Fruit fly (Drosophila melanogaster) whole organism, prepupa: ENCODE data around the gene Edc3.

Experiments
- Blimp-1 ChIP-seq: fragments of 200-800 bp; sonication (Bioruptor generic); optimal IDR thresholded peaks from 3 replicates; lab custom pipeline; 2017; ENCODE audit warnings: missing biosample characterization, missing genetic modification characterization, mild to moderate bottlenecking, moderate library complexity, missing genetic modification reagents
- CG11294 ChIP-seq: fragments of 200-800 bp; sonication (Bioruptor generic); IDR thresholded peaks from 2 replicates; pipeline ENCODE4 v1.3.6; 2022; ENCODE audit warnings: missing biosample characterization, missing genetic modification characterization
- CG11762 ChIP-seq: fragments of 200-800 bp; sonication (Bioruptor generic); optimal IDR thresholded peaks from 3 replicates; lab custom pipeline; 2016; ENCODE audit warnings: missing biosample characterization, missing genetic modification characterization; ENCODE audit not compliant: insufficient read depth
- CG11902 ChIP-seq: fragments of 200-800 bp; sonication (Bioruptor generic); optimal IDR thresholded peaks from 3 replicates; lab custom pipeline; 2016; ENCODE audit warnings: missing biosample characterization, missing genetic modification characterization
- CG15336 ChIP-seq: fragments of 200-800 bp; sonication (Bioruptor generic); IDR thresholded peaks from 2 replicates; pipeline ENCODE4 v1.3.6; 2022; ENCODE audit warnings: missing biosample characterization, missing genetic modification characterization
- CG1621 ChIP-seq: fragments of 200-800 bp; sonication (Bioruptor generic); optimal IDR thresholded peaks from 3 replicates; lab custom pipeline; 2018; ENCODE audit warnings: missing biosample characterization, mild to moderate bottlenecking, missing genetic modification characterization
- CG16779 ChIP-seq: fragments of 200-800 bp; sonication (Bioruptor generic); optimal IDR thresholded peaks from 3 replicates; lab custom pipeline; 2017; ENCODE audit warnings: missing biosample characterization, mild to moderate bottlenecking, missing genetic modification characterization
- CG3032 ChIP-seq: fragments of 200-800 bp; optimal IDR thresholded peaks from 2 replicates; lab custom pipeline; 2019; ENCODE audit warnings: missing biosample characterization, mild to moderate bottlenecking, missing genetic modification characterization, moderate library complexity
- CG31627 ChIP-seq: fragments of 200-800 bp; sonication (Bioruptor generic); optimal IDR thresholded peaks from 3 replicates; lab custom pipeline; 2016; ENCODE audit warnings: missing biosample characterization, missing genetic modification characterization
- CG32006 ChIP-seq: fragments of 200-800 bp; sonication (Bioruptor generic); optimal IDR thresholded peaks from 3 replicates; lab custom pipeline; 2017; ENCODE audit warnings: missing biosample characterization, mild to moderate bottlenecking, missing genetic modification characterization
- CG3919 ChIP-seq: fragments of 200-800 bp; sonication (Bioruptor generic); optimal IDR thresholded peaks from 3 replicates; lab custom pipeline; 2016; ENCODE audit warnings: missing biosample characterization, missing genetic modification characterization
- CG4318 ChIP-seq: fragments of 200-800 bp; sonication (Bioruptor generic); optimal IDR thresholded peaks from 3 replicates; lab custom pipeline; 2017; ENCODE audit warnings: missing biosample characterization, mild to moderate bottlenecking, missing genetic modification characterization
- CG6163 ChIP-seq: fragments of 200-800 bp; sonication (Bioruptor generic); IDR thresholded peaks from 3 replicates; pipeline ENCODE4 v1.3.6; 2022; ENCODE audit warnings: missing biosample characterization, missing genetic modification characterization
- CG6792 ChIP-seq: fragments of 200-800 bp; sonication (Bioruptor generic); optimal IDR thresholded peaks from 3 replicates; lab custom pipeline; 2016; ENCODE audit warnings: missing biosample characterization, missing genetic modification characterization
- CG6808 ChIP-seq: fragments of 200-800 bp; sonication (Bioruptor generic); optimal IDR thresholded peaks from 3 replicates; lab custom pipeline; 2017; ENCODE audit warnings: missing biosample characterization, missing genetic modification characterization, mild to moderate bottlenecking, moderate library complexity, missing genetic modification reagents
- CG6854 ChIP-seq: fragments of 200-800 bp; sonication (Bioruptor generic); optimal IDR thresholded peaks from 2 replicates; lab custom pipeline; 2017; ENCODE audit warnings: missing biosample characterization, mild to moderate bottlenecking, missing genetic modification characterization
- CG7368 ChIP-seq: fragments of 200-800 bp; sonication (Bioruptor generic); optimal IDR thresholded peaks from 3 replicates; lab custom pipeline; 2016; ENCODE audit warnings: missing biosample characterization, missing genetic modification characterization
- CG8119 ChIP-seq: fragments of 200-800 bp; sonication (Bioruptor generic); IDR thresholded peaks from 3 replicates; pipeline ENCODE4 v1.3.6; 2022; ENCODE audit warnings: missing biosample characterization, missing genetic modification characterization
- CG8319 ChIP-seq: fragments of 200-800 bp; sonication (Bioruptor generic); optimal IDR thresholded peaks from 3 replicates; lab custom pipeline; 2016; ENCODE audit warnings: missing biosample characterization, missing genetic modification characterization
- CG8632 ChIP-seq: fragments of 200-800 bp; sonication (Bioruptor generic); optimal IDR thresholded peaks from 3 replicates; lab custom pipeline; 2016; ENCODE audit warnings: missing biosample characterization, missing genetic modification characterization
- CG9139 ChIP-seq: fragments of 200-800 bp; sonication (Bioruptor generic); optimal IDR thresholded peaks from 3 replicates; lab custom pipeline; 2017; ENCODE audit warnings: missing biosample characterization, mild to moderate bottlenecking, missing genetic modification characterization
- Eip75B ChIP-seq: fragments of 200-800 bp; sonication (Bioruptor generic); optimal IDR thresholded peaks from 3 replicates; lab custom pipeline; 2016; ENCODE audit warnings: missing biosample characterization, missing genetic modification characterization
- Eip78C ChIP-seq: fragments of 200-800 bp; sonication (Bioruptor generic); peaks from one replicate; lab custom pipeline; 2016; ENCODE audit warnings: missing biosample characterization, missing genetic modification characterization
- Ets21C ChIP-seq: fragments of 200-800 bp; sonication (Bioruptor generic); optimal IDR thresholded peaks from 3 replicates; lab custom pipeline; 2016; ENCODE audit warnings: missing biosample characterization, missing genetic modification characterization
- Ets96B ChIP-seq: fragments of 200-800 bp; optimal IDR thresholded peaks from 2 replicates; lab custom pipeline; 2019; ENCODE audit warnings: missing biosample characterization, mild to moderate bottlenecking, missing genetic modification characterization, moderate library complexity
- Gug ChIP-seq: fragments of 200-800 bp; sonication (Bioruptor generic); IDR thresholded peaks from 2 replicates; pipeline ENCODE4 v1.3.6; 2022; ENCODE audit warnings: missing biosample characterization, missing genetic modification characterization
- Hr39 ChIP-seq: fragments of 200-800 bp; sonication (Bioruptor generic); optimal IDR thresholded peaks from 2 replicates; lab custom pipeline; 2016; ENCODE audit warnings: missing biosample characterization, missing genetic modification characterization
- Met ChIP-seq: fragments of 200-800 bp; sonication (Bioruptor generic); optimal IDR thresholded peaks from 3 replicates; lab custom pipeline; 2016; ENCODE audit warnings: missing biosample characterization, missing genetic modification characterization
- OdsH ChIP-seq: fragments of 200-800 bp; sonication (Bioruptor generic); optimal IDR thresholded peaks from 3 replicates; lab custom pipeline; 2016; ENCODE audit warnings: missing biosample characterization, missing genetic modification characterization
- Sox102F ChIP-seq: fragments of 200-800 bp; sonication (Bioruptor generic); optimal IDR thresholded peaks from 2 replicates; lab custom pipeline; 2016; ENCODE audit warnings: missing biosample characterization, mild to moderate bottlenecking, missing genetic modification characterization
- Sox15 ChIP-seq: fragments of 200-800 bp; sonication (Bioruptor generic); optimal IDR thresholded peaks from 3 replicates; lab custom pipeline; 2016; ENCODE audit warnings: missing biosample characterization, missing genetic modification characterization
- achi ChIP-seq: fragments of 200-800 bp; sonication (Bioruptor generic); optimal IDR thresholded peaks from 3 replicates; lab custom pipeline; 2016; ENCODE audit warnings: missing biosample characterization, missing genetic modification characterization
- acj6 ChIP-seq: fragments of 200-800 bp; sonication (Bioruptor generic); optimal IDR thresholded peaks from 3 replicates; lab custom pipeline; 2016; ENCODE audit warnings: missing biosample characterization, missing genetic modification characterization
- cyc ChIP-seq: fragments of 200-800 bp; sonication (Bioruptor generic); optimal IDR thresholded peaks from 3 replicates; lab custom pipeline; 2016; ENCODE audit warnings: missing biosample characterization, missing genetic modification characterization
- eg ChIP-seq: fragments of 200-800 bp; sonication (Bioruptor generic); IDR thresholded peaks from 3 replicates; pipeline ENCODE4 v1.3.6; 2022; ENCODE audit warnings: missing biosample characterization, missing genetic modification characterization
- esn ChIP-seq: fragments of 200-800 bp; sonication (Bioruptor generic); optimal IDR thresholded peaks from 2 replicates; lab custom pipeline; 2016; ENCODE audit warnings: missing biosample characterization, mild to moderate bottlenecking, missing genetic modification characterization, moderate library complexity
- fd59A ChIP-seq: fragments of 200-800 bp; sonication (Bioruptor generic); optimal IDR thresholded peaks from 2 replicates; lab custom pipeline; 2017; ENCODE audit warnings: missing biosample characterization, mild to moderate bottlenecking, missing genetic modification characterization, missing genetic modification reagents
- fd85E ChIP-seq: fragments of 200-800 bp; sonication (Bioruptor generic); optimal IDR thresholded peaks from 3 replicates; lab custom pipeline; 2016; ENCODE audit warnings: missing biosample characterization, missing genetic modification characterization
- fkh ChIP-seq: fragments of 200-800 bp; sonication (Bioruptor generic); optimal IDR thresholded peaks from 3 replicates; lab custom pipeline; 2017; ENCODE audit warnings: missing biosample characterization, mild to moderate bottlenecking, missing genetic modification characterization, moderate library complexity
- lz ChIP-seq: fragments of 200-800 bp; sonication (Bioruptor generic); optimal IDR thresholded peaks from 3 replicates; lab custom pipeline; 2016; ENCODE audit warnings: missing biosample characterization, missing genetic modification characterization
- salr ChIP-seq, 2 experiments: fragments of 200-800 bp; sonication (Bioruptor generic); optimal IDR thresholded peaks; 3 replicates each; lab custom pipeline; 2016 to 2018; ENCODE audit warnings: missing biosample characterization in 2 of 2, missing genetic modification characterization in 2 of 2, mild to moderate bottlenecking in 1 of 2
- spab ChIP-seq: fragments of 200-800 bp; sonication (Bioruptor generic); optimal IDR thresholded peaks from 2 replicates; lab custom pipeline; 2017; ENCODE audit warnings: missing biosample characterization, mild to moderate bottlenecking, missing genetic modification characterization, missing genetic modification reagents
- ss ChIP-seq, 2 experiments: fragments of 200-800 bp; sonication (Bioruptor generic); optimal IDR thresholded peaks; 2 replicates in 1 of 2; 3 replicates in 1 of 2; lab custom pipeline; 2017 to 2018; ENCODE audit warnings: mild to moderate bottlenecking in 2 of 2, missing biosample characterization in 2 of 2, missing genetic modification characterization in 2 of 2, moderate library complexity in 1 of 2
- svp ChIP-seq: fragments of 200-800 bp; sonication (Bioruptor generic); peaks from one replicate; lab custom pipeline; 2016; ENCODE audit warnings: missing biosample characterization, missing genetic modification characterization
- topi ChIP-seq: fragments of 200-800 bp; sonication (Bioruptor generic); optimal IDR thresholded peaks from 3 replicates; lab custom pipeline; 2016; ENCODE audit warnings: missing biosample characterization, missing genetic modification characterization

Gene Edc3

DNA sequence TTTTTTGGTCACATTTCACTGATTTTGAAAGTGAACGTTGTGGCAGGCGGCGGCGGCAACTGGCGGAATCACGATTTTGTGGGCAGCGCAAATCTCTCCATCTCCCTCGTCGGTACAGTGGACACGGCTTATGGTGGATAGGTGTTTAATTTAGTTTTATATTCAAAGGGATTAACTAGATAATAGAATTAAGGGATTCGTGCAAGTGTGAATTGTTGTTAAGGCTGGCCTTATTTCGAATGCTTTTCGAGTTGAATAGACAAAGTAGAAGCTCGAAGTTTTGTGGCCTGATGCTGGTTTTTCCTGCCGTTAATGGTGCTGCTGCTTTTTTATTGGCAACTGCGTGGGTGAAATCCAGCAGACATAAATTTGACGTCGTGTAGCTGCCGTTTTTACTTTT lies 31.7 kb downstream of the Edc3 start (continued):
- no peak for TF ChIP-seq Eip75B (GFP tag; lab: Kevin White, UChicago)
- TF ChIP-seq CG6808 (GFP tag; lab: Kevin White, UChicago): no peak
- no peak for TF ChIP-seq CG3032 (tag; lab: Kevin White, UChicago)
- no peak for TF ChIP-seq CG11294
- TF ChIP-seq CG3919: peak; percentile 11
- TF ChIP-seq Sox102F (GFP tag; lab: Kevin White, UChicago): no peak
- TF ChIP-seq Blimp-1: no peak
- no peak for TF ChIP-seq cyc (GFP tag; lab: Kevin White, UChicago)
- no peak for TF ChIP-seq esn (GFP tag; lab: Kevin White, UChicago)
- no peak for TF ChIP-seq Ets96B (tag; lab: Kevin White, UChicago)
- no peak for TF ChIP-seq CG31627 (GFP tag; lab: Kevin White, UChicago)
- no peak for TF ChIP-seq fd59A (GFP tag; lab: Kevin White, UChicago)
- peak; percentile 49; the same call in 1 of the 3 replicates for TF ChIP-seq eg (GFP tag; lab: Robert Waterston, UW)
- peak; percentile 44; the same call in 1 of the 3 replicates for TF ChIP-seq CG6163
- TF ChIP-seq Hr39 (GFP tag; lab: Kevin White, UChicago): no peak
- no peak for TF ChIP-seq spab (GFP tag; lab: Kevin White, UChicago)
- TF ChIP-seq CG8119 (GFP tag; lab: Robert Waterston, UW): peak; percentile 56; the same call in 2 of the 3 replicates
- no peak for TF ChIP-seq Sox15
- TF ChIP-seq CG6792 (GFP tag; lab: Kevin White, UChicago): no peak
- peak; percentile 60 for TF ChIP-seq CG15336 (GFP tag; lab: Robert Waterston, UW)
- no peak for TF ChIP-seq Met (GFP tag; lab: Kevin White, UChicago)
- no peak for TF ChIP-seq salr (GFP tag; optimal IDR thresholded peaks at IDR 0.05; lab: Kevin White, UChicago)
- no peak for TF ChIP-seq CG11902 (GFP tag; lab: Kevin White, UChicago)
- TF ChIP-seq CG16779 (tag; lab: Kevin White, UChicago): no peak
- TF ChIP-seq topi: no peak
- TF ChIP-seq CG8319: no peak
- TF ChIP-seq CG1621 (tag; lab: Kevin White, UChicago): no peak
- no peak for TF ChIP-seq lz (GFP tag; lab: Kevin White, UChicago)

dm6 chr3L:17496871-17497492 lies 32.7 kb downstream of the Edc3 start:
- TF ChIP-seq fkh (GFP tag; lab: Kevin White, UChicago): peak; percentile 2
- peak; percentile 81 for TF ChIP-seq Ets96B (tag; lab: Kevin White, UChicago)
- TF ChIP-seq Sox15: peak; percentile 68
- TF ChIP-seq Gug: peak; percentile 68
- peak; percentile 61 to 82 for TF ChIP-seq salr (GFP tag; optimal IDR thresholded peaks at IDR 0.05; lab: Kevin White, UChicago)
- no peak for TF ChIP-seq fd85E
- peak; percentile 77 for TF ChIP-seq CG11762 (GFP tag; lab: Kevin White, UChicago)
- TF ChIP-seq CG31627 (GFP tag; lab: Kevin White, UChicago): peak; percentile 43
- peak; percentile 71 for TF ChIP-seq CG8319
- peak; percentile 43 for TF ChIP-seq Sox102F (GFP tag; lab: Kevin White, UChicago)
- peak; percentile 86 for TF ChIP-seq acj6 (GFP tag; lab: Kevin White, UChicago)
- peak; percentile 84 for TF ChIP-seq eg (GFP tag; lab: Robert Waterston, UW)
- TF ChIP-seq CG9139 (GFP tag; lab: Kevin White, UChicago): peak; percentile 79
- peak; percentile 83 for TF ChIP-seq CG7368 (GFP tag; lab: Kevin White, UChicago)
- peak; percentile 87 for TF ChIP-seq CG32006 (GFP tag; lab: Kevin White, UChicago)
- no peak for TF ChIP-seq Ets21C (GFP tag; lab: Kevin White, UChicago)
- TF ChIP-seq Eip78C (GFP tag; lab: Kevin White, UChicago): peak; percentile 98
- TF ChIP-seq CG16779 (tag; lab: Kevin White, UChicago): peak; percentile 73
- peak; percentile 55 for TF ChIP-seq cyc (GFP tag; lab: Kevin White, UChicago)
- peak; percentile 65 for TF ChIP-seq CG11902 (GFP tag; lab: Kevin White, UChicago)
- TF ChIP-seq svp (GFP tag; lab: Kevin White, UChicago): peak; percentile 77
- peak; percentile 86 for TF ChIP-seq CG8119 (GFP tag; lab: Robert Waterston, UW)
- peak; percentile 85 for TF ChIP-seq OdsH
- TF ChIP-seq CG6854 (GFP tag; lab: Kevin White, UChicago): no peak
- TF ChIP-seq lz (GFP tag; lab: Kevin White, UChicago): peak; percentile 42
- no peak for TF ChIP-seq Blimp-1
- TF ChIP-seq CG6808 (GFP tag; lab: Kevin White, UChicago): peak; percentile 86
- TF ChIP-seq Eip75B (GFP tag; lab: Kevin White, UChicago): peak; percentile 84
- peak; percentile 75 for TF ChIP-seq CG4318
- TF ChIP-seq CG1621 (tag; lab: Kevin White, UChicago): peak; percentile 74
- peak; percentile 84 for TF ChIP-seq CG3032 (tag; lab: Kevin White, UChicago)
- TF ChIP-seq CG6163: peak; percentile 85
- TF ChIP-seq achi (GFP tag; lab: Kevin White, UChicago): peak; percentile 80
- peak; percentile 51 for TF ChIP-seq Met (GFP tag; lab: Kevin White, UChicago)
- peak; percentile 69 to 88 for TF ChIP-seq ss (GFP tag; optimal IDR thresholded peaks at IDR 0.05; lab: Kevin White, UChicago)
- peak; percentile 78 for TF ChIP-seq fd59A (GFP tag; lab: Kevin White, UChicago)
- TF ChIP-seq CG8632 (GFP tag; lab: Kevin White, UChicago): peak; percentile 80
- TF ChIP-seq CG11294: peak; percentile 45; the same call in 1 of the 2 replicates
- peak; percentile 82 for TF ChIP-seq spab (GFP tag; lab: Kevin White, UChicago)
